Fruit fly (Drosophila melanogaster) whole organism, embryonic: Measurements from ENCODE around the gene TwdlQ.
A peak's percentile ranks its signal among the peaks of the same experiment; 100 is the strongest.

ENCODE experiments used
- Bgb ChIP-seq: fragments of 200-800 bp; sonication (Bioruptor generic); IDR thresholded peaks from 2 replicates; pipeline ENCODE4 v1.3.6; 2022; ENCODE audit warnings: missing biosample characterization, missing genetic modification characterization; ENCODE audit not compliant: partially characterized antibody
- CG10209 ChIP-seq: fragments of 200-800 bp; sonication (Bioruptor generic); optimal IDR thresholded peaks from 3 replicates; lab custom pipeline; 2017; ENCODE audit warnings: missing biosample characterization, mild to moderate bottlenecking, missing genetic modification characterization, missing genetic modification reagents
- CG12155 ChIP-seq: fragments of 200-800 bp; sonication (Bioruptor generic); optimal IDR thresholded peaks from 3 replicates; lab custom pipeline; 2016; ENCODE audit warnings: missing biosample characterization, missing genetic modification characterization
- CG12219 ChIP-seq: fragments of 200-800 bp; sonication (Bioruptor generic); optimal IDR thresholded peaks from 3 replicates; lab custom pipeline; 2018; ENCODE audit warnings: missing biosample characterization, mild to moderate bottlenecking, missing genetic modification characterization
- CG12769 ChIP-seq: fragments of 200-800 bp; sonication (Bioruptor generic); optimal IDR thresholded peaks from 2 replicates; lab custom pipeline; 2019; ENCODE audit warnings: missing biosample characterization, mild to moderate bottlenecking, missing genetic modification characterization, moderate library complexity
- CG13287 ChIP-seq: fragments of 200-800 bp; sonication (Bioruptor generic); IDR thresholded peaks from 2 replicates; pipeline ENCODE4 v1.3.6; 2022; ENCODE audit warnings: missing biosample characterization, missing genetic modification characterization; ENCODE audit not compliant: partially characterized antibody
- CG13424 ChIP-seq: fragments of 200-800 bp; sonication (Bioruptor generic); optimal IDR thresholded peaks from 2 replicates; lab custom pipeline; 2019; ENCODE audit warnings: missing biosample characterization, mild to moderate bottlenecking, missing genetic modification characterization, moderate library complexity
- CG15269 ChIP-seq: fragments of 200-800 bp; sonication (Bioruptor generic); optimal IDR thresholded peaks from 2 replicates; lab custom pipeline; 2018; ENCODE audit warnings: missing biosample characterization, mild to moderate bottlenecking, missing genetic modification characterization, moderate library complexity
- CG16779 ChIP-seq: fragments of 200-800 bp; sonication (Bioruptor generic); IDR thresholded peaks from 2 replicates; pipeline ENCODE4 v1.3.6; 2022; ENCODE audit warnings: missing biosample characterization, missing genetic modification characterization
- CG17186 ChIP-seq: fragments of 200-800 bp; sonication (Bioruptor generic); optimal IDR thresholded peaks from 3 replicates; lab custom pipeline; 2017; ENCODE audit warnings: missing biosample characterization, missing genetic modification reagents, missing genetic modification characterization
- CG17802 ChIP-seq: fragments of 200-800 bp; sonication (Bioruptor generic); optimal IDR thresholded peaks from 2 replicates; lab custom pipeline; 2018; ENCODE audit warnings: missing biosample characterization, mild to moderate bottlenecking, missing genetic modification characterization, moderate library complexity
- CG18262 ChIP-seq: fragments of 200-800 bp; optimal IDR thresholded peaks from 3 replicates; lab custom pipeline; 2019; ENCODE audit warnings: missing biosample characterization, mild to moderate bottlenecking, missing genetic modification characterization, moderate library complexity
- CG2889 ChIP-seq: fragments of 200-800 bp; sonication (Bioruptor generic); IDR thresholded peaks from 3 replicates; pipeline ENCODE4 v1.3.6; 2022; ENCODE audit warnings: missing biosample characterization, missing genetic modification characterization
- CG30403 ChIP-seq: fragments of 200-800 bp; sonication (Bioruptor generic); optimal IDR thresholded peaks from 3 replicates; lab custom pipeline; 2016; ENCODE audit warnings: missing biosample characterization, missing genetic modification characterization
- CG30431 ChIP-seq: fragments of 200-800 bp; sonication (Bioruptor generic); optimal IDR thresholded peaks from 2 replicates; lab custom pipeline; 2017; ENCODE audit warnings: missing biosample characterization, missing genetic modification characterization
- CG3065 ChIP-seq: fragments of 200-800 bp; sonication (Bioruptor generic); optimal IDR thresholded peaks from 2 replicates; lab custom pipeline; 2016; ENCODE audit warnings: missing biosample characterization, missing genetic modification characterization
- CG31441 ChIP-seq: fragments of 200-800 bp; sonication (Bioruptor generic); IDR thresholded peaks from 2 replicates; pipeline ENCODE4 v1.3.6; 2022; ENCODE audit warnings: missing biosample characterization, missing genetic modification characterization
- CG3163 ChIP-seq: fragments of 200-800 bp; sonication (Bioruptor generic); optimal IDR thresholded peaks from 3 replicates; lab custom pipeline; 2016; ENCODE audit warnings: missing biosample characterization, missing genetic modification characterization
- CG33213 ChIP-seq: fragments of 200-800 bp; sonication (Bioruptor generic); optimal IDR thresholded peaks from 3 replicates; lab custom pipeline; 2016; ENCODE audit warnings: missing biosample characterization, missing genetic modification characterization
- CG3838 ChIP-seq: fragments of 200-800 bp; sonication (Bioruptor generic); optimal IDR thresholded peaks from 3 replicates; lab custom pipeline; 2016; ENCODE audit warnings: missing biosample characterization, missing genetic modification characterization
- CG4820 ChIP-seq: fragments of 200-800 bp; sonication (Bioruptor generic); optimal IDR thresholded peaks from 3 replicates; lab custom pipeline; 2016; ENCODE audit warnings: missing biosample characterization, missing genetic modification characterization
- CG7372 ChIP-seq: fragments of 200-800 bp; sonication (Bioruptor generic); IDR thresholded peaks from 2 replicates; pipeline ENCODE4 v1.3.6; 2022; ENCODE audit warnings: missing biosample characterization, missing genetic modification characterization
- CG9437 ChIP-seq: fragments of 200-800 bp; sonication (Bioruptor generic); optimal IDR thresholded peaks from 2 replicates; lab custom pipeline; 2018; ENCODE audit warnings: missing biosample characterization, mild to moderate bottlenecking, missing genetic modification characterization
- Deaf1 ChIP-seq: fragments of 200-800 bp; optimal IDR thresholded peaks from 3 replicates; lab custom pipeline; 2019; ENCODE audit warnings: missing biosample characterization, mild to moderate bottlenecking, missing genetic modification characterization, moderate library complexity
- Dip2 ChIP-seq: fragments of 200-800 bp; sonication (Bioruptor generic); IDR thresholded peaks from 2 replicates; pipeline ENCODE4 v1.3.6; 2022; ENCODE audit warnings: missing biosample characterization, missing genetic modification characterization
- Dll ChIP-seq: fragments of 200-800 bp; sonication (Bioruptor generic); IDR thresholded peaks from 4 replicates; pipeline ENCODE4 v1.3.6; 2022; ENCODE audit warnings: missing biosample characterization, missing genetic modification characterization; ENCODE audit not compliant: partially characterized antibody
- Eip74EF ChIP-seq, 2 experiments: fragments of 200-800 bp in 1 of 2; fragments of >200 bp in 1 of 2; sonication (Bioruptor generic) in 1 of 2; optimal IDR thresholded peaks; 2 replicates each; lab custom pipeline; 2017 to 2019; ENCODE audit warnings: missing biosample characterization in 2 of 2, missing genetic modification characterization in 2 of 2, mild to moderate bottlenecking in 1 of 2, moderate library complexity in 1 of 2
- Ets65A ChIP-seq: fragments of 200-800 bp; sonication (Bioruptor generic); peaks from one replicate; lab custom pipeline; 2016; ENCODE audit warnings: missing biosample characterization, missing genetic modification characterization
- H2.0 ChIP-seq: fragments of 200-800 bp; sonication (Bioruptor generic); IDR thresholded peaks from 2 replicates; pipeline ENCODE4 v1.3.6; 2022; ENCODE audit warnings: missing biosample characterization, missing genetic modification characterization
- MTF-1 ChIP-seq: fragments of 200-800 bp; sonication (Bioruptor generic); optimal IDR thresholded peaks from 2 replicates; lab custom pipeline; 2018; ENCODE audit warnings: missing biosample characterization, mild to moderate bottlenecking, missing genetic modification characterization, borderline replicate concordance
- Meics ChIP-seq: fragments of 200-800 bp; sonication (Bioruptor generic); optimal IDR thresholded peaks from 2 replicates; lab custom pipeline; 2017; ENCODE audit warnings: missing biosample characterization, mild to moderate bottlenecking, missing genetic modification characterization
- NC2α ChIP-seq: fragments of 200-800 bp; sonication (Bioruptor generic); optimal IDR thresholded peaks from 2 replicates; lab custom pipeline; 2016; ENCODE audit warnings: missing biosample characterization, missing genetic modification characterization
- Optix ChIP-seq: fragments of 200-800 bp; sonication (Bioruptor generic); IDR thresholded peaks from 3 replicates; pipeline ENCODE4 v1.3.6; 2022; ENCODE audit warnings: missing biosample characterization, missing genetic modification characterization
- Stat92E ChIP-seq, 3 experiments: fragments of >200 bp in 2 of 3; fragments of 200-800 bp in 1 of 3; sonication (Bioruptor generic) in 1 of 3; optimal IDR thresholded peaks; 2 replicates each; lab custom pipeline; 2017 to 2019; ENCODE audit warnings: missing biosample characterization in 3 of 3, missing genetic modification characterization in 3 of 3, mild to moderate bottlenecking in 1 of 3, moderate library complexity in 1 of 3
- Usf ChIP-seq: fragments of 200-800 bp; sonication (Bioruptor generic); optimal IDR thresholded peaks from 2 replicates; lab custom pipeline; 2017; ENCODE audit warnings: missing genotype, missing biosample characterization, missing genetic modification characterization
- abd-A ChIP-seq: fragments of 200-800 bp; sonication (Bioruptor generic); optimal IDR thresholded peaks from 3 replicates; lab custom pipeline; 2019; ENCODE audit warnings: missing biosample characterization, mild to moderate bottlenecking, missing genetic modification characterization, moderate library complexity
- amos ChIP-seq: fragments of 200-800 bp; sonication (Bioruptor generic); IDR thresholded peaks from 2 replicates; pipeline ENCODE4 v1.3.6; 2022; ENCODE audit warnings: missing biosample characterization, missing genetic modification characterization; ENCODE audit not compliant: partially characterized antibody
- cad ChIP-seq: fragments of >200 bp; optimal IDR thresholded peaks from 2 replicates; lab custom pipeline; 2017; ENCODE audit warnings: missing biosample characterization, missing genetic modification characterization
- dmrt11E ChIP-seq: fragments of 200-800 bp; sonication (Bioruptor generic); optimal IDR thresholded peaks from 3 replicates; lab custom pipeline; 2018; ENCODE audit warnings: missing biosample characterization, mild to moderate bottlenecking, missing genetic modification characterization, moderate library complexity
- ftz-f1 ChIP-seq: fragments of 200-800 bp; sonication (Bioruptor generic); optimal IDR thresholded peaks from 2 replicates; lab custom pipeline; 2016; ENCODE audit warnings: missing biosample characterization, missing genetic modification characterization
- gro ChIP-seq: fragments of 200-800 bp; sonication (Bioruptor generic); optimal IDR thresholded peaks from 2 replicates; lab custom pipeline; 2016; ENCODE audit warnings: missing biosample characterization, missing genetic modification characterization
- h ChIP-seq: fragments of >200 bp; optimal IDR thresholded peaks from 2 replicates; lab custom pipeline; 2017
- odd ChIP-seq: fragments of 200-800 bp; sonication (Bioruptor generic); optimal IDR thresholded peaks from 2 replicates; lab custom pipeline; 2017; ENCODE audit warnings: missing biosample characterization, mild to moderate bottlenecking, missing genetic modification characterization
- p53 ChIP-seq: fragments of 200-800 bp; sonication (Bioruptor generic); optimal IDR thresholded peaks from 2 replicates; lab custom pipeline; 2016; ENCODE audit warnings: missing biosample characterization, missing genetic modification characterization
- salm ChIP-seq: fragments of 200-800 bp; sonication (Bioruptor generic); optimal IDR thresholded peaks from 2 replicates; lab custom pipeline; 2018; ENCODE audit warnings: missing biosample characterization, mild to moderate bottlenecking, missing genetic modification characterization
- sqz ChIP-seq: fragments of 200-800 bp; sonication (Bioruptor generic); optimal IDR thresholded peaks from 3 replicates; lab custom pipeline; 2018; ENCODE audit warnings: missing biosample characterization, mild to moderate bottlenecking, missing genetic modification characterization
- tup ChIP-seq: fragments of 200-800 bp; sonication (Bioruptor generic); optimal IDR thresholded peaks from 2 replicates; lab custom pipeline; 2016; ENCODE audit warnings: missing biosample characterization, mild to moderate bottlenecking, missing genetic modification characterization, moderate library complexity
- vnd ChIP-seq: fragments of 200-800 bp; sonication (Bioruptor generic); IDR thresholded peaks from 3 replicates; pipeline ENCODE4 v1.3.6; 2022; ENCODE audit warnings: missing biosample characterization, missing genetic modification characterization; ENCODE audit not compliant: partially characterized antibody
- zen2 ChIP-seq: fragments of 200-800 bp; sonication (Bioruptor generic); IDR thresholded peaks from 3 replicates; pipeline ENCODE4 v1.3.6; 2022; ENCODE audit warnings: missing biosample characterization, missing genetic modification characterization; ENCODE audit not compliant: partially characterized antibody

TwdlQ gene

dm6 chr3R:26655416-26655945, 37.9 kb downstream of the TwdlQ start (continued):
- TF ChIP-seq Deaf1 = no peak
- peak; percentile 99 for TF ChIP-seq abd-A (tag; lab: Kevin White, UChicago)
- no peak for TF ChIP-seq CG10209 (GFP tag; lab: Kevin White, UChicago)
- no peak for TF ChIP-seq CG18262 (tag; lab: Kevin White, UChicago)
- TF ChIP-seq CG13287 (GFP tag; lab: Robert Waterston, UW) = peak; percentile 9; the same call in 1 of the 2 replicates
- no peak for TF ChIP-seq CG9437 (GFP tag; lab: Kevin White, UChicago)
- TF ChIP-seq tup (GFP tag; lab: Kevin White, UChicago) = no peak
- TF ChIP-seq Usf (GFP tag; lab: Kevin White, UChicago) = no peak
- peak; percentile 74 for TF ChIP-seq cad (GFP tag; lab: Kevin White, UChicago)
- no peak for TF ChIP-seq CG7372
- TF ChIP-seq CG33213 = no peak
- no peak for TF ChIP-seq CG31441 (GFP tag; lab: Robert Waterston, UW)
- TF ChIP-seq sqz (GFP tag; lab: Kevin White, UChicago) = peak; percentile 30
- TF ChIP-seq CG4820 = no peak
- 0 out of 2 replicates have a peak, but pooled peaks have one; percentile 10 for TF ChIP-seq H2.0 (GFP tag; lab: Robert Waterston, UW)
- peak; percentile 87 for TF ChIP-seq CG12769 (tag; lab: Kevin White, UChicago)
- no peak for TF ChIP-seq CG3065
- TF ChIP-seq CG12155 (GFP tag; lab: Kevin White, UChicago) = no peak
- TF ChIP-seq salm = peak; percentile 70
- TF ChIP-seq p53 (GFP tag; lab: Kevin White, UChicago) = no peak

dm6 chr3R:26654594-26654993, 38.8 kb downstream of the TwdlQ start:
- TF ChIP-seq NC2α (GFP tag; lab: Kevin White, UChicago) = peak; percentile 7
- TF ChIP-seq Stat92E (GFP tag; optimal IDR thresholded peaks at IDR 0.05; lab: Kevin White, UChicago) = no peak
- peak; percentile 65 for TF ChIP-seq Meics (GFP tag; lab: Kevin White, UChicago)
- TF ChIP-seq Eip74EF (GFP tag; optimal IDR thresholded peaks at IDR 0.05; lab: Kevin White, UChicago) = no peak
- no peak for TF ChIP-seq h (lab: Kevin White, UChicago)
- TF ChIP-seq MTF-1 (GFP tag; lab: Kevin White, UChicago) = no peak
- TF ChIP-seq CG3838 (GFP tag; lab: Kevin White, UChicago) = no peak
- peak; percentile 52 for TF ChIP-seq gro (GFP tag; lab: Kevin White, UChicago)
- peak; percentile 66 for TF ChIP-seq CG30403 (GFP tag; lab: Kevin White, UChicago)
- TF ChIP-seq Ets65A (GFP tag; lab: Kevin White, UChicago) = peak; percentile 65
- TF ChIP-seq Dll (GFP tag; lab: Robert Waterston, UW) = no peak
- peak; percentile 50; the same call in 1 of the 3 replicates for TF ChIP-seq Optix (GFP tag; lab: Robert Waterston, UW)
- TF ChIP-seq ftz-f1 (GFP tag; lab: Kevin White, UChicago) = no peak
- peak; percentile 40; the same call in 1 of the 2 replicates for TF ChIP-seq CG31441 (GFP tag; lab: Robert Waterston, UW)
- TF ChIP-seq CG30431 (GFP tag; lab: Kevin White, UChicago) = peak; percentile 1
- TF ChIP-seq Dip2 (GFP tag; lab: Robert Waterston, UW) = no peak
- no peak for TF ChIP-seq CG17802 (tag; lab: Kevin White, UChicago)
- no peak for TF ChIP-seq dmrt11E (tag; lab: Kevin White, UChicago)
- TF ChIP-seq CG3163 (GFP tag; lab: Kevin White, UChicago) = no peak
- no peak for TF ChIP-seq CG17186 (GFP tag; lab: Kevin White, UChicago)
- peak; percentile 56 for TF ChIP-seq CG15269 (tag; lab: Kevin White, UChicago)
- TF ChIP-seq CG16779 (GFP tag; lab: Robert Waterston, UW) = no peak
- 0 out of 3 replicates have a peak, but pooled peaks have one; percentile 7 for TF ChIP-seq CG2889 (GFP tag; lab: Robert Waterston, UW)
- TF ChIP-seq Bgb (GFP tag; lab: Robert Waterston, UW) = no peak
- no peak for TF ChIP-seq amos (GFP tag; lab: Robert Waterston, UW)
- TF ChIP-seq zen2 (GFP tag; lab: Robert Waterston, UW) = no peak
- peak; percentile 3 for TF ChIP-seq CG12219 (GFP tag; lab: Kevin White, UChicago)
- TF ChIP-seq CG13424 (tag; lab: Kevin White, UChicago) = peak; percentile 37
- no peak for TF ChIP-seq CG33213
- TF ChIP-seq vnd (GFP tag; lab: Robert Waterston, UW) = no peak
- no peak for TF ChIP-seq odd (GFP tag; lab: Kevin White, UChicago)
